Fruit fly (Drosophila melanogaster): Measurements from ENCODE around the gene CG17380.
A peak's percentile ranks its signal among the peaks of the same experiment; 100 is the strongest.

Gene CG17380

DNA sequence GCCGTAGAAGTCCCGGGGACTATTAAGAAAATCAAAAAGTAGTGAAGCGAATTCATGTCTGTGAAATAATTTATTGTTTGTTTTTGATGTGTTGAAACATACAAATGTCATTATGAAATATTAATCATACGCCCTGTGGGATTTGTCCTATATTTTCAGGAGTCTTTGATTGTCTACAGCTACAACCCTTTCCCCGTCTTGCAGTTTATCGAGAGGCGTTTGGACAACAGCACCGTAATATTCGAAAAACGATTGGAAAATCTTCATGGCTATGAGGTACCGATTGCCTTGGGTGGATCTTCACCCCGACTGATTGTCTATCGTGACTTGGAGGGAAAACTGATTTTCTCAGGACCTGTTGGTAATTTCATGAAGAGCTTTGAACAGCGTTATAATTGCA, at the start of gene CG17380:
CG17380 (minus strand) TSS at position 101 of the 400 bp plus-strand sequence.
- TF ChIP-seq CG10267 (tag; optimal IDR thresholded peaks at IDR 0.05), result no peak
- TF ChIP-seq CG4730 (GFP tag; IDR thresholded peaks at IDR 0.05), result no peak
- TF ChIP-seq dmrt11E (tag; optimal IDR thresholded peaks at IDR 0.05), result no peak
- TF ChIP-seq CG18476 (GFP tag; optimal IDR thresholded peaks at IDR 0.05), result no peak
- TF ChIP-seq CG4404 (GFP tag; IDR thresholded peaks at IDR 0.05), result no peak
- TF ChIP-seq CG12391 (tag; optimal IDR thresholded peaks at IDR 0.05), result no peak
- no peak for TF ChIP-seq eve (GFP tag; optimal IDR thresholded peaks at IDR 0.05)
- TF ChIP-seq PHDP (tag; optimal IDR thresholded peaks at IDR 0.05), result no peak
- TF ChIP-seq Six4 (GFP tag; optimal IDR thresholded peaks at IDR 0.05), result no peak
- no peak for TF ChIP-seq CG6689 (GFP tag; IDR thresholded peaks at IDR 0.05)
- TF ChIP-seq NfI (GFP tag; optimal IDR thresholded peaks at IDR 0.05), result no peak
- TF ChIP-seq CG9437 (GFP tag; optimal IDR thresholded peaks at IDR 0.05), result no peak
- no peak for TF ChIP-seq CG6765 (GFP tag; optimal IDR thresholded peaks at IDR 0.05)
- no peak for TF ChIP-seq org-1 (GFP tag; optimal IDR thresholded peaks at IDR 0.05)
- TF ChIP-seq zfh2 (GFP tag; optimal IDR thresholded peaks at IDR 0.05), result no peak
- no peak for TF ChIP-seq gfzf (GFP tag; optimal IDR thresholded peaks at IDR 0.05)
- no peak for TF ChIP-seq salm (tag; optimal IDR thresholded peaks at IDR 0.05)

DNA sequence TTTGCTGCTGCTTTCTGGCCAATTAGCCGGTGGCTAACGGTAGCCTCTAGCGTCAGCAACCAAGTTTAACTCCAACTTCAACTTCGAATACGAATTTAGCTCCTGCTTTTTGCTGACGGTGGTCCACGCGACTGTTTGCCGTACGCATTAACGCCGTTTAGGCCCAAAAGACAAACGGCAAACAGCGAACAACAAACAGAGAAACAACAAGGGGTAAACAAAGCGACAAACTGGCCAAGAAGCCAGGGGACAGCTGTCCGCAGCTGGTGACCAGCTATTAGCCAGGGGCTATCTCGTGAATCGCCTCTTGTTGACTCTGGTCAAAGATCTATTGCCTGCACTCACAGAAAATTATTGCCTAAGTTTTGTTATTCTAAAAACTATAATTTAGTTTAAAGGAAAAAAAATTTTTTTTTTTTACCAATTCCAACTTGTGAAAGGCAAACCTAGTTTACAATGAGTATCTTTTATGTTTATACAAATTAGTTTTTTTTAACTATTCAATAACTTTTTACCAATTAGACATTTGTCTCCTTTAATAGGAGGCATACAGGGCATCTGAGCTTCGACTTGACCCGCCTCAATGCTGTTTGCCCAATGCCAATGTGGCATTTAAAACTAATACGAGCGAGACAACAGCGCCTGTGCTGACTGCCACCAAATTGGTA, 41.9 kb upstream of the CG17380 start:
- TF ChIP-seq wek (GFP tag; optimal IDR thresholded peaks at IDR 0.05) (peak; percentile 68), CG17568 (GFP tag; optimal IDR thresholded peaks at IDR 0.05) (peak; percentile 7), CG7987 (GFP tag; optimal IDR thresholded peaks at IDR 0.05) (peak; percentile 41), nau (GFP tag; optimal IDR thresholded peaks at IDR 0.05) (peak; percentile 19), Doc3 (GFP tag; IDR thresholded peaks at IDR 0.05; ENCODE audit: partially characterized antibody) (no peak), B-H1 (GFP tag; IDR thresholded peaks at IDR 0.05) (0 out of 3 replicates have a peak, but pooled peaks have one; percentile 26), jumu (GFP tag; optimal IDR thresholded peaks at IDR 0.05) (peak; percentile 23), CG3163 (GFP tag; optimal IDR thresholded peaks at IDR 0.05) (no peak), CG10366 (GFP tag; IDR thresholded peaks at IDR 0.05) (peak; percentile 50; the same call in 1 of the 2 replicates), unpg (GFP tag; optimal IDR thresholded peaks at IDR 0.05) (peak; percentile 31), pan (optimal IDR thresholded peaks at IDR 0.05) (no peak), pan (GFP tag; optimal IDR thresholded peaks at IDR 0.05 in 1 of 2, IDR thresholded peaks at IDR 0.05 in 1 of 2) (peak in 1 of 2 experiments; percentile 45), Dbx (GFP tag; IDR thresholded peaks at IDR 0.05) (no peak), ato (GFP tag; IDR thresholded peaks at IDR 0.05; ENCODE audit: partially characterized antibody) (no peak), Ada2b (GFP tag; IDR thresholded peaks at IDR 0.05) (no peak), HLHmδ (GFP tag; optimal IDR thresholded peaks at IDR 0.05) (peak; percentile 32), zen (tag; optimal IDR thresholded peaks at IDR 0.05) (no peak), slp2 (GFP tag; optimal IDR thresholded peaks at IDR 0.05) (no peak), dmrt99B (tag; optimal IDR thresholded peaks at IDR 0.05) (peak; percentile 26), CG4707 (GFP tag; optimal IDR thresholded peaks at IDR 0.05) (peak; percentile 17), CG18262 (tag; optimal IDR thresholded peaks at IDR 0.05) (peak; percentile 34), CG18599 (GFP tag; optimal IDR thresholded peaks at IDR 0.05) (peak; percentile 35), MTF-1 (GFP tag; optimal IDR thresholded peaks at IDR 0.05; ENCODE audit: borderline replicate concordance) (peak; percentile 39), CG11398 (GFP tag; optimal IDR thresholded peaks at IDR 0.05) (peak; percentile 36), Drgx (GFP tag; IDR thresholded peaks at IDR 0.05) (peak; percentile 28; the same call in 1 of the 2 replicates), CG14014 (GFP tag; IDR thresholded peaks at IDR 0.05) (peak; percentile 19; the same call in 1 of the 2 replicates), CG2120 (GFP tag; optimal IDR thresholded peaks at IDR 0.05) (no peak), ATbp (GFP tag; optimal IDR thresholded peaks at IDR 0.05) (peak; percentile 82), gsb (GFP tag; IDR thresholded peaks at IDR 0.05) (peak; percentile 29; the same call in 1 of the 2 replicates), CG10274 (GFP tag; optimal IDR thresholded peaks at IDR 0.05) (peak; percentile 7), CkIIα-i1 (GFP tag; IDR thresholded peaks at IDR 0.05) (no peak), CG12155 (GFP tag; optimal IDR thresholded peaks at IDR 0.05) (no peak)

Measured in whole organism, embryonic.